Fruit fly (Drosophila melanogaster) whole organism, adult: ENCODE data around the gene CG15249.

ENCODE experiments used
- CG12768 ChIP-seq: fragments of 200-800 bp; sonication (Bioruptor generic); optimal IDR thresholded peaks from 2 replicates; lab custom pipeline; 2017; ENCODE audit warnings: missing biosample characterization, missing genetic modification characterization, mild to moderate bottlenecking, moderate library complexity, missing genetic modification reagents
- CG14711 ChIP-seq: fragments of 200-800 bp; sonication (Bioruptor generic); optimal IDR thresholded peaks from 2 replicates; lab custom pipeline; 2018; ENCODE audit warnings: missing biosample characterization, mild to moderate bottlenecking, missing genetic modification characterization, moderate library complexity
- CG33017 ChIP-seq: fragments of 200-800 bp; sonication (Bioruptor generic); optimal IDR thresholded peaks from 2 replicates; lab custom pipeline; 2018; ENCODE audit warnings: missing biosample characterization, mild to moderate bottlenecking, missing genetic modification characterization, moderate library complexity
- CG5204 ChIP-seq: fragments of 200-800 bp; sonication (Bioruptor generic); optimal IDR thresholded peaks from 2 replicates; lab custom pipeline; 2016; ENCODE audit warnings: missing biosample characterization, missing genetic modification characterization
- CG7101 ChIP-seq: fragments of 200-800 bp; sonication (Bioruptor generic); optimal IDR thresholded peaks from 2 replicates; lab custom pipeline; 2018; ENCODE audit warnings: missing biosample characterization, mild to moderate bottlenecking, missing genetic modification characterization, moderate library complexity
- cic ChIP-seq: fragments of 200-800 bp; sonication (Bioruptor generic); optimal IDR thresholded peaks from 2 replicates; lab custom pipeline; 2017; ENCODE audit warnings: missing biosample characterization, mild to moderate bottlenecking, missing genetic modification characterization, moderate library complexity
- cnc ChIP-seq, 2 experiments: fragments of >200 bp; optimal IDR thresholded peaks; 2 replicates each; lab custom pipeline; 2017
- kay ChIP-seq: fragments of 200-800 bp; sonication (Bioruptor generic); peaks from one replicate; lab custom pipeline; 2016; ENCODE audit warnings: missing biosample characterization, missing genetic modification characterization, borderline replicate concordance
- toe ChIP-seq: fragments of 200-800 bp; sonication (Bioruptor generic); optimal IDR thresholded peaks from 2 replicates; lab custom pipeline; 2016; ENCODE audit warnings: missing biosample characterization, missing genetic modification characterization

DNA sequence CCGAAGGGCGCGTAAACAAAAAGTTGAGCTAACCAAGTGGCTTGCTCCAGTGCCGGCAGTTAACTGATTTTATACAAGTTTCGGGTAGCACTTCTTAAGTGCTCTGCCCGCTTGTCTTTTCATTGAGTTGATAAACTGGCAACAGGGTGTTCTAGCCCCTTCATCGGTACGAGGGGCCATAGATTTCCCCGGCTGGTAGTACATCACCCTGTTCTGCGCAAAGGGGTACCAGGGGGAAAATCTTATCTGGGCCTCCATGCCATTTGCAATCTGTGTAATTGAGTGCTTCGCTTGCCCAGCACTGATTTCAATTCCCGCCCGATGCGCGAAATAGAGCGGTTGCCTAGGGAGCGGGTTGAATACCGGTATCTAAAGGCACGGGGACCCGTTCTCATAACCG is 27.8 kb downstream of the CG15249 start, which contains the start of gene CG45061:
- no peak for TF ChIP-seq CG14711 (tag; lab: Kevin White, UChicago)
- TF ChIP-seq CG5204 (GFP tag; lab: Kevin White, UChicago), result no peak
- no peak for TF ChIP-seq kay (GFP tag; lab: Kevin White, UChicago)
- peak; percentile 9 for TF ChIP-seq cic (GFP tag; lab: Kevin White, UChicago)
- TF ChIP-seq cnc (optimal IDR thresholded peaks at IDR 0.05; lab: Kevin White, UChicago), result no peak
- TF ChIP-seq CG33017 (tag; lab: Kevin White, UChicago), result no peak
- TF ChIP-seq CG12768 (GFP tag; lab: Kevin White, UChicago), result no peak
- TF ChIP-seq CG7101, result peak; percentile 45
- no peak for TF ChIP-seq toe (GFP tag; lab: Kevin White, UChicago)
